Worm (Caenorhabditis elegans) whole organism, L4 larva: Measurements from ENCODE around the gene rpl-23.

Source experiments
- R02D3.7 ChIP-seq: fragments of 150-350 bp; sonication (generic microtip); optimal IDR thresholded peaks from 3 replicates; lab custom pipeline; 2014; ENCODE audit warnings: missing biosample characterization, missing genetic modification characterization
- aha-1 ChIP-seq: fragments of 150-350 bp; peaks from one replicate; lab custom pipeline; 2014; ENCODE audit warnings: missing biosample characterization, missing genetic modification characterization
- lin-29 ChIP-seq: fragments of 200-800 bp; sonication (Bioruptor generic); IDR thresholded peaks from 2 replicates; pipeline ENCODE4 v1.3.6; 2022; ENCODE audit warnings: missing genetic modification reagents, missing genetic modification characterization, missing compliant biosample characterization
- madf-9 ChIP-seq: fragments of 200-800 bp; sonication (Bioruptor generic); conservative IDR thresholded peaks from 2 replicates; pipeline ENCODE4 v1.3.6; 2022; ENCODE audit warnings: missing genetic modification reagents, missing genetic modification characterization, missing compliant biosample characterization
- mdt-29 ChIP-seq: fragments of 200-800 bp; sonication (Bioruptor generic); IDR thresholded peaks from 2 replicates; pipeline ENCODE4 v1.3.6; 2022; ENCODE audit warnings: missing genetic modification reagents, missing genetic modification characterization, missing compliant biosample characterization
- nhr-11 ChIP-seq: fragments of 150-350 bp; optimal IDR thresholded peaks from 2 replicates; lab custom pipeline; 2014; ENCODE audit warnings: missing biosample characterization, missing genetic modification characterization
- nhr-111 ChIP-seq: fragments of 200-800 bp; sonication (Bioruptor generic); optimal IDR thresholded peaks from 2 replicates; lab custom pipeline; 2018; ENCODE audit warnings: mild to moderate bottlenecking, missing genetic modification characterization, missing compliant biosample characterization
- nhr-25 ChIP-seq: sonication (generic microtip); optimal IDR thresholded peaks from 2 replicates; lab custom pipeline; 2017; ENCODE audit warnings: missing genetic modification characterization, mild to moderate bottlenecking, missing compliant biosample characterization, antibody characterized with exemption, moderate library complexity, borderline replicate concordance; ENCODE audit not compliant: insufficient read depth
- nhr-6 ChIP-seq: fragments of 150-350 bp; optimal IDR thresholded peaks from 2 replicates; lab custom pipeline; 2014; ENCODE audit warnings: missing biosample characterization, missing genetic modification characterization
- nhr-76 ChIP-seq: fragments of 150-350 bp; optimal IDR thresholded peaks from 2 replicates; lab custom pipeline; 2014; ENCODE audit warnings: missing biosample characterization, missing genetic modification characterization
- snpc-4 ChIP-seq: fragments of 150-350 bp; optimal IDR thresholded peaks from 2 replicates; lab custom pipeline; 2014; ENCODE audit warnings: missing biosample characterization, missing genetic modification characterization
- unc-62 ChIP-seq, 3 experiments: fragments of 150-350 bp in 1 of 3; sonication (generic microtip); optimal IDR thresholded peaks in 2 of 3; peaks in 1 of 3; 1 replicate in 1 of 3; 2 replicates in 2 of 3; lab custom pipeline; 2014 to 2017; ENCODE audit warnings: missing biosample characterization in 3 of 3, missing genetic modification characterization in 3 of 3, missing genetic modification reagents in 3 of 3, missing genotype in 1 of 3
- zag-1 ChIP-seq: fragments of 150-350 bp; optimal IDR thresholded peaks from 2 replicates; lab custom pipeline; 2014; ENCODE audit warnings: missing biosample characterization, missing genetic modification characterization
- zip-11 ChIP-seq: fragments of 200-800 bp; sonication (Bioruptor generic); IDR thresholded peaks from 2 replicates; pipeline ENCODE4 v1.3.6; 2022; ENCODE audit warnings: missing genetic modification characterization, missing compliant biosample characterization

DNA sequence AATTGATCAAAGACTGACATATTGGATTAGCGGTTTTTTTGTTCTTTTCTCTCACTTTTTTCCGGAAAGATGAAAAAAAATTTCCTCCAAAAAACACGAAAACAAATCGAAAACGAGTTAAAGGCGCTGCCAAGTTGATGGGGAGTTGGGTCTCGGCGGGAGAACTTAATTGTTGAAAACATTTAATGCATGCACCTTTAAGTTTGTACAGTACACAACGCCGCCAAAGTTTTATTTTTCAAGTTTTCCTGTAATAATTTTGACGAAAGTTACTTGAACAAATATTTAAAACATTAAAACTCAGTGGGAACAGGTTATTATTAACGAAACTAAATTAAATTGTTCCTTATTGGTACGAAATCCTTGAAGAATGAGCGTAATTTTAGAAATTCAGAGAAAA, 4.4 kb downstream of the rpl-23 start:
- TF ChIP-seq nhr-6 (tag; lab: Kevin White, UChicago) (no peak), mdt-29 (GFP tag; lab: Robert Waterston, UW) (no peak), nhr-11 (tag; lab: Kevin White, UChicago) (no peak), snpc-4 (tag; lab: Kevin White, UChicago) (no peak), lin-29 (GFP tag; lab: Robert Waterston, UW) (no peak), zip-11 (GFP tag; lab: Robert Waterston, UW) (no peak), nhr-111 (GFP tag; lab: Kevin White, UChicago) (no peak), aha-1 (no peak), nhr-25 (tag; lab: Kevin White, UChicago) (no peak), unc-62 (GFP tag; optimal IDR thresholded peaks at IDR 0.05 in 1 of 2; lab: Kevin White, UChicago) (no peak), unc-62 (tag; optimal IDR thresholded peaks at IDR 0.05; lab: Kevin White, UChicago) (no peak), R02D3.7 (no peak), zag-1 (tag; lab: Kevin White, UChicago) (no peak), madf-9 (no peak), nhr-76 (no peak)
